Fruit fly (Drosophila melanogaster): Measurements from ENCODE around the gene Hsp67Bc.

Hsp67Bc gene

DNA sequence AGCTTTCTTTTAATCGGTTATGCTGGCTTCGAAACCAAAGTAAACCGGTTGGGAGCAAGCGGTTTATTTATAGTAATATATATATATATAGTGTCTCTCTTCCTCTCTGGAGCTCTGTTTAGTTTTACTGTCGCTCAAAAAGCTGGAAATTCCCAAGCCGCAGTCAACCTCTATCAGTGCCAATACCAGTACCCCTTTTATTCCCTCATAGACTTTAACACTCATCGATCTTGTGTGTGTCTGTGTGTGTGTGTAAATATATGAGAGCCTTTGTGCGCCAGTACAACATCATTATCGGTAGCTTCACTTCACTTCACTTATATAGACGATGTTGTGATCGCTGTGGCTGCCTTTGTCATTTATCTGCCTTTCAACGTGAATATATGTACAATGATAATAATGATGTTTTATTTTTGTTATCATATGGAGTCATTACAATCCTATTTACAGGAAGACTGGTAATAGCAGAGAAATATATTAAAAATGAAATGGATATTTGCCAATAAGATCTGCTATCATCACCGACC lies 34.3 kb downstream of the Hsp67Bc start (continued):
- TF ChIP-seq insv (GFP tag; optimal IDR thresholded peaks at IDR 0.05) (no peak), dati (GFP tag; IDR thresholded peaks at IDR 0.05) (no peak), Dek (tag; optimal IDR thresholded peaks at IDR 0.05) (no peak), Dfd (GFP tag; optimal IDR thresholded peaks at IDR 0.05) (no peak), unpg (GFP tag; optimal IDR thresholded peaks at IDR 0.05) (no peak), Trl (optimal IDR thresholded peaks at IDR 0.05) (peak; percentile 7 to 32), Trl (GFP tag; optimal IDR thresholded peaks at IDR 0.05) (no peak)

DNA sequence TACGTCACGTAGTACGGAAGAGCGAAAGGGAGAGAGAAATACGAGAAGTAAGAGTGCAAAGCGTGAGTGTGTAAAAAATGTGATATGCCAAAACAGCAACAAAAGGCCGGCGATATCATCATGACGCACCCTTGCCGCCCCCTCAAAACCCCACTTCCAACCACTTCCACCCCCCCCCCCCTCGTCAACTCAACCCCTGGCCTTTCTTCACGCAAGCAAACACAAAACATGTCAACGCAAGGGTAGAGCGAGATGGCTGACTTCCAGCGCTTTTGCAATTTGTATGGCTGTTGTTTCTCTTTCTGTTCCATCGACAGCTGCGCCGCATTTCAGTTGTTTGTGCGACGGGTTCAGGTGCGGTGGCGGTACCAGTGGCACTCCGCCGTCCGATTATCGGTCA lies 36.6 kb downstream of the Hsp67Bc start:
- TF ChIP-seq CG13894 (tag; optimal IDR thresholded peaks at IDR 0.05) (no peak), CG15514 (GFP tag; optimal IDR thresholded peaks at IDR 0.05) (peak; percentile 7), PHDP (tag; optimal IDR thresholded peaks at IDR 0.05) (no peak), rib (GFP tag; IDR thresholded peaks at IDR 0.05) (no peak; the same call in 1 of the 2 replicates), Atf6 (GFP tag; IDR thresholded peaks at IDR 0.05) (peak; percentile 34; the same call in 1 of the 2 replicates), tna (GFP tag; IDR thresholded peaks at IDR 0.05; ENCODE audit: partially characterized antibody) (no peak), lab (GFP tag; optimal IDR thresholded peaks at IDR 0.05) (peak; percentile 64), Usf (GFP tag; optimal IDR thresholded peaks at IDR 0.05) (no peak), CG12769 (tag; optimal IDR thresholded peaks at IDR 0.05) (peak; percentile 68), sr (GFP tag; IDR thresholded peaks at IDR 0.05) (peak; percentile 62; the same call in 2 of the 3 replicates), stc (GFP tag; IDR thresholded peaks at IDR 0.05) (0 out of 2 replicates have a peak, but pooled peaks have one; percentile 21), amos (GFP tag; IDR thresholded peaks at IDR 0.05; ENCODE audit: partially characterized antibody) (no peak; the same call in 1 of the 2 replicates), cas (GFP tag; IDR thresholded peaks at IDR 0.05) (no peak), CG15269 (tag; optimal IDR thresholded peaks at IDR 0.05) (no peak), pan (optimal IDR thresholded peaks at IDR 0.05) (no peak), pan (GFP tag; optimal IDR thresholded peaks at IDR 0.05 in 1 of 2, IDR thresholded peaks at IDR 0.05 in 1 of 2) (peak in 1 of 2 experiments; percentile 52), Rx (GFP tag; IDR thresholded peaks at IDR 0.05) (no peak), Drgx (GFP tag; IDR thresholded peaks at IDR 0.05) (peak; percentile 60; the same call in 1 of the 2 replicates), pzg (GFP tag; optimal IDR thresholded peaks at IDR 0.05) (no peak), NC2β (GFP tag; optimal IDR thresholded peaks at IDR 0.05) (no peak), vvl (GFP tag; IDR thresholded peaks at IDR 0.05) (peak; percentile 47; the same call in 1 of the 2 replicates), CG6175 (GFP tag; IDR thresholded peaks at IDR 0.05) (peak; percentile 64; the same call in 1 of the 3 replicates), maf-S (GFP tag; optimal IDR thresholded peaks at IDR 0.05) (no peak), CG7786 (GFP tag; optimal IDR thresholded peaks at IDR 0.05) (no peak), crol (GFP tag; IDR thresholded peaks at IDR 0.05) (peak; percentile 98), CG14014 (GFP tag; IDR thresholded peaks at IDR 0.05) (no peak), CG4360 (GFP tag; IDR thresholded peaks at IDR 0.05) (no peak), Aef1 (GFP tag; IDR thresholded peaks at IDR 0.05) (peak; percentile 80), Fer3 (tag; optimal IDR thresholded peaks at IDR 0.05) (no peak), H15 (GFP tag; IDR thresholded peaks at IDR 0.05) (no peak), Eip74EF (GFP tag; optimal IDR thresholded peaks at IDR 0.05) (peak in 1 of 2 experiments; percentile 50), Ada2b (GFP tag; IDR thresholded peaks at IDR 0.05) (no peak), CG2202 (tag; optimal IDR thresholded peaks at IDR 0.05) (no peak), tgo (GFP tag; IDR thresholded peaks at IDR 0.05) (peak; percentile 41; the same call in 1 of the 3 replicates), tin (GFP tag; optimal IDR thresholded peaks at IDR 0.05) (no peak), NFAT (GFP tag; IDR thresholded peaks at IDR 0.05) (no peak), chif (GFP tag; optimal IDR thresholded peaks at IDR 0.05) (no peak), disco-r (GFP tag; optimal IDR thresholded peaks at IDR 0.05) (no peak), kay (GFP tag; optimal IDR thresholded peaks at IDR 0.05) (peak; percentile 69), CG9215 (GFP tag; IDR thresholded peaks at IDR 0.05) (no peak), mirr (GFP tag; optimal IDR thresholded peaks at IDR 0.05) (peak; percentile 43), klu (GFP tag; IDR thresholded peaks at IDR 0.05) (peak; percentile 46; the same call in 1 of the 2 replicates), CG5953 (GFP tag; IDR thresholded peaks at IDR 0.05) (no peak)

Measured in whole organism, embryonic.